Fruit fly (Drosophila melanogaster): Measurements from ENCODE around the gene CG3473.

DNA sequence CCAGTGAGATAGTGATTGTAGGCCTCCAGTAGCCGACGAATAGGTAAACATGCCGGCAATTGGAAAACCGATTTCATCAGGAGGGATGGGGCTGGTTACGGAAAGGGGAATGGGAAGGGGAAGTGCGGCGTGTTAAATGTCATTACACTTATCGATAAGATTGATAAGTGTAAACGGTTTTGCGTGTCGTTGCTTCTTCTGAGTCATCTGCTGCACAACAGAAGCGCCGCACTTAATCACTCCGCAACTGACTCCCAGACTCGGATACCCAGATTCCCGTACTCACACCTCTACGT, 9.0 kb downstream of the CG3473 start:
- TF ChIP-seq ara (GFP tag; IDR thresholded peaks at IDR 0.05) (no peak), sqz (GFP tag; optimal IDR thresholded peaks at IDR 0.05) (no peak), CG4707 (GFP tag; optimal IDR thresholded peaks at IDR 0.05) (no peak), h (optimal IDR thresholded peaks at IDR 0.05) (no peak), D19B (GFP tag; optimal IDR thresholded peaks at IDR 0.05) (no peak), CG13624 (GFP tag; optimal IDR thresholded peaks at IDR 0.05) (no peak), sens (GFP tag) (no peak), ac (GFP tag; optimal IDR thresholded peaks at IDR 0.05) (no peak), wdn (GFP tag; IDR thresholded peaks at IDR 0.05) (no peak), CG5180 (GFP tag; optimal IDR thresholded peaks at IDR 0.05) (no peak), Hmx (GFP tag; optimal IDR thresholded peaks at IDR 0.05) (no peak), CG14014 (GFP tag; IDR thresholded peaks at IDR 0.05) (no peak), mld (GFP tag; IDR thresholded peaks at IDR 0.05; ENCODE audit: partially characterized antibody) (no peak)

Data from whole organism, embryonic.